Fruit fly (Drosophila melanogaster): Measurements from ENCODE around the gene CG9902.

The CG9902 gene

DNA sequence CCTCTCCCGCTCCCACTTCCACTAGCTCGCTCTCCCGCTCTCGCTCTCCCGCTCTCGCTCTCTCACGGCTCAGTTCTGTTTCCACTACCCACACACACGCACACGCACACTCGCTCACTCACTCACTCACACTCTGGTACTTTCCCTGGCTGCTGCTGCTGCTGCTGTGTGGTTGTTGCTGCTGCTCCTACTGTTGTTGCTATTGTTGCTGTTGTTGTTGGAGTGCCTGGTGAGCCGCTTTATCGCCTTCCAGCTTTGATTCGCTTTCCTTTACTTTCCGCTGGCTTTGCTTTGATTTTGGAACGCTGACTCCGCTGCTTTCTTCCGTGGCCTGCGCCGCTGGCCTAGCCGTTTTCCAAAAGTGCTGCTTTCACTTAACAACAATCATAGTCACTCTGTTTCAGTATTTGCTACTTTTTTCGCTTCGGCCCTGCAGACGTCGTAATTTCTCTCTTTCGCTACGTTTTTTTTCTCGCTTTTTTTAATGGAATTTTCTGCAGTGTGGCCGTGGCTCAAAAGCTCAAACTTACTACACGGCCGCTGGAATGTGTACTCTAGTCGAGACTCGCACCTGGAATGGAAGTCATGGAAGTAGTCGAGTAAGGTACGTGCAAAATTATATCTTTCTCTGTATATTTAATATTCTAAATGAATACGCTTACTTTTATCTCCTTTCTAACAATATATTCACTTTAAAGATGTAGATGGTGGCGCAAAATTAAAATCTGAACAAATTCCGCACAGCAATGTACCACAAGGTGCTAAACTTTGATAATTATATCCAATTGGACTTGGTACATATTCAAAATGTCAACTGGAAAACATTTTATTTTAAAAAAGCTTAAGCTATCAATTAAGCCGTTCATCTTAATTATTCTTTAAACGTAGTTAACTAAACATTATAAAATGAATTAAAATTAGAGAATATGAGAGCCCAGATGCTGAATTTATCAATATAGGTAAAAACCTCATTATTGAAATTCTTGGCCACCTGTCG, 12.5 kb upstream of the CG9902 start, which contains the start of gene Pp2B-14D (continued):
- TF ChIP-seq fd3F (GFP tag; optimal IDR thresholded peaks at IDR 0.05) (no peak), Med (GFP tag) (peak; percentile 69), Xbp1 (GFP tag; optimal IDR thresholded peaks at IDR 0.05) (no peak), nerfin-2 (GFP tag; IDR thresholded peaks at IDR 0.05; ENCODE audit: partially characterized antibody) (no peak), Kr (GFP tag; optimal IDR thresholded peaks at IDR 0.05) (no peak), CG14667 (GFP tag; IDR thresholded peaks at IDR 0.05) (no peak), luna (GFP tag; optimal IDR thresholded peaks at IDR 0.05) (no peak), CG14860 (GFP tag; IDR thresholded peaks at IDR 0.05; ENCODE audit: partially characterized antibody) (no peak), zen2 (GFP tag; IDR thresholded peaks at IDR 0.05; ENCODE audit: partially characterized antibody) (no peak), oc (tag; optimal IDR thresholded peaks at IDR 0.05) (no peak), E2f1 (GFP tag; IDR thresholded peaks at IDR 0.05) (no peak), lmd (GFP tag; IDR thresholded peaks at IDR 0.05) (no peak), pfk (GFP tag; optimal IDR thresholded peaks at IDR 0.05) (no peak), CG10321 (GFP tag; IDR thresholded peaks at IDR 0.05) (no peak), grau (tag; optimal IDR thresholded peaks at IDR 0.05) (no peak), Atf6 (GFP tag; IDR thresholded peaks at IDR 0.05) (no peak), CG13894 (tag; optimal IDR thresholded peaks at IDR 0.05) (no peak), Aef1 (GFP tag; IDR thresholded peaks at IDR 0.05) (peak; percentile 34; the same call in 1 of the 3 replicates), CG34422 (GFP tag; IDR thresholded peaks at IDR 0.05) (no peak), gsb (GFP tag; IDR thresholded peaks at IDR 0.05) (no peak), CG9609 (GFP tag; optimal IDR thresholded peaks at IDR 0.05) (no peak), seq (GFP tag; IDR thresholded peaks at IDR 0.05) (no peak), h (optimal IDR thresholded peaks at IDR 0.05) (no peak), CG17612 (GFP tag; IDR thresholded peaks at IDR 0.05) (no peak), Mrtf (GFP tag; IDR thresholded peaks at IDR 0.05) (no peak), Dref (GFP tag; IDR thresholded peaks at IDR 0.05) (no peak; the same call in 1 of the 2 replicates), CG2202 (tag; optimal IDR thresholded peaks at IDR 0.05) (no peak), dmrt11E (tag; optimal IDR thresholded peaks at IDR 0.05) (no peak), sc (optimal IDR thresholded peaks at IDR 0.05) (no peak), sc (GFP tag; optimal IDR thresholded peaks at IDR 0.05) (no peak), row (GFP tag; IDR thresholded peaks at IDR 0.05) (peak; percentile 51; the same call in 2 of the 3 replicates), Gsc (GFP tag; IDR thresholded peaks at IDR 0.05) (no peak), abd-A (tag; optimal IDR thresholded peaks at IDR 0.05) (peak; percentile 26), CG4820 (GFP tag; optimal IDR thresholded peaks at IDR 0.05) (no peak), Optix (GFP tag; IDR thresholded peaks at IDR 0.05) (no peak), btn (GFP tag; optimal IDR thresholded peaks at IDR 0.05) (no peak), CG1603 (tag; optimal IDR thresholded peaks at IDR 0.05) (peak; percentile 46), CG6813 (GFP tag; optimal IDR thresholded peaks at IDR 0.05) (no peak), yki (optimal IDR thresholded peaks at IDR 0.05) (peak; percentile 98), Bdp1 (GFP tag; optimal IDR thresholded peaks at IDR 0.05) (no peak), Hr51 (GFP tag; optimal IDR thresholded peaks at IDR 0.05) (no peak), CG14050 (GFP tag; IDR thresholded peaks at IDR 0.05) (no peak), CG14014 (GFP tag; IDR thresholded peaks at IDR 0.05) (no peak), fd102C (GFP tag; optimal IDR thresholded peaks at IDR 0.05) (no peak), tap (tag; optimal IDR thresholded peaks at IDR 0.05) (no peak), ci (GFP tag; IDR thresholded peaks at IDR 0.05) (0 out of 3 replicates have a peak, but pooled peaks have one; percentile 25), unpg (GFP tag; optimal IDR thresholded peaks at IDR 0.05) (no peak), CG17328 (GFP tag; IDR thresholded peaks at IDR 0.05) (no peak), scrt (GFP tag; optimal IDR thresholded peaks at IDR 0.05) (no peak), gsb-n (tag; optimal IDR thresholded peaks at IDR 0.05) (no peak)
